Fruit fly (Drosophila melanogaster) whole organism, prepupa: ENCODE measurements around the gene Trm7-32.

Experiments used
- Blimp-1 ChIP-seq: fragments of 200-800 bp; sonication (Bioruptor generic); optimal IDR thresholded peaks from 3 replicates; lab custom pipeline; 2017; ENCODE audit warnings: missing biosample characterization, missing genetic modification characterization, mild to moderate bottlenecking, moderate library complexity, missing genetic modification reagents
- CG10669 ChIP-seq: fragments of 200-800 bp; sonication (Bioruptor generic); optimal IDR thresholded peaks from 3 replicates; lab custom pipeline; 2018; ENCODE audit warnings: missing biosample characterization, mild to moderate bottlenecking, missing genetic modification characterization, moderate library complexity
- CG11762 ChIP-seq: fragments of 200-800 bp; sonication (Bioruptor generic); optimal IDR thresholded peaks from 3 replicates; lab custom pipeline; 2016; ENCODE audit warnings: missing biosample characterization, missing genetic modification characterization; ENCODE audit not compliant: insufficient read depth
- CG11902 ChIP-seq: fragments of 200-800 bp; sonication (Bioruptor generic); optimal IDR thresholded peaks from 3 replicates; lab custom pipeline; 2016; ENCODE audit warnings: missing biosample characterization, missing genetic modification characterization
- CG15336 ChIP-seq: fragments of 200-800 bp; sonication (Bioruptor generic); IDR thresholded peaks from 2 replicates; pipeline ENCODE4 v1.3.6; 2022; ENCODE audit warnings: missing biosample characterization, missing genetic modification characterization
- CG1621 ChIP-seq: fragments of 200-800 bp; sonication (Bioruptor generic); optimal IDR thresholded peaks from 3 replicates; lab custom pipeline; 2018; ENCODE audit warnings: missing biosample characterization, mild to moderate bottlenecking, missing genetic modification characterization
- CG3032 ChIP-seq: fragments of 200-800 bp; optimal IDR thresholded peaks from 2 replicates; lab custom pipeline; 2019; ENCODE audit warnings: missing biosample characterization, mild to moderate bottlenecking, missing genetic modification characterization, moderate library complexity
- CG31627 ChIP-seq: fragments of 200-800 bp; sonication (Bioruptor generic); optimal IDR thresholded peaks from 3 replicates; lab custom pipeline; 2016; ENCODE audit warnings: missing biosample characterization, missing genetic modification characterization
- CG32006 ChIP-seq: fragments of 200-800 bp; sonication (Bioruptor generic); optimal IDR thresholded peaks from 3 replicates; lab custom pipeline; 2017; ENCODE audit warnings: missing biosample characterization, mild to moderate bottlenecking, missing genetic modification characterization
- CG34406 ChIP-seq: fragments of 200-800 bp; sonication (Bioruptor generic); optimal IDR thresholded peaks from 3 replicates; lab custom pipeline; 2016; ENCODE audit warnings: missing biosample characterization, missing genetic modification characterization
- CG3919 ChIP-seq: fragments of 200-800 bp; sonication (Bioruptor generic); optimal IDR thresholded peaks from 3 replicates; lab custom pipeline; 2016; ENCODE audit warnings: missing biosample characterization, missing genetic modification characterization
- CG4318 ChIP-seq: fragments of 200-800 bp; sonication (Bioruptor generic); optimal IDR thresholded peaks from 3 replicates; lab custom pipeline; 2017; ENCODE audit warnings: missing biosample characterization, mild to moderate bottlenecking, missing genetic modification characterization
- CG6276 ChIP-seq: fragments of 200-800 bp; sonication (Bioruptor generic); optimal IDR thresholded peaks from 2 replicates; lab custom pipeline; 2017; ENCODE audit warnings: missing biosample characterization, mild to moderate bottlenecking, missing genetic modification characterization
- CG6792 ChIP-seq: fragments of 200-800 bp; sonication (Bioruptor generic); optimal IDR thresholded peaks from 3 replicates; lab custom pipeline; 2016; ENCODE audit warnings: missing biosample characterization, missing genetic modification characterization
- CG6808 ChIP-seq: fragments of 200-800 bp; sonication (Bioruptor generic); optimal IDR thresholded peaks from 3 replicates; lab custom pipeline; 2017; ENCODE audit warnings: missing biosample characterization, missing genetic modification characterization, mild to moderate bottlenecking, moderate library complexity, missing genetic modification reagents
- CG6854 ChIP-seq: fragments of 200-800 bp; sonication (Bioruptor generic); optimal IDR thresholded peaks from 2 replicates; lab custom pipeline; 2017; ENCODE audit warnings: missing biosample characterization, mild to moderate bottlenecking, missing genetic modification characterization
- CG7368 ChIP-seq: fragments of 200-800 bp; sonication (Bioruptor generic); optimal IDR thresholded peaks from 3 replicates; lab custom pipeline; 2016; ENCODE audit warnings: missing biosample characterization, missing genetic modification characterization
- CG8119 ChIP-seq: fragments of 200-800 bp; sonication (Bioruptor generic); IDR thresholded peaks from 3 replicates; pipeline ENCODE4 v1.3.6; 2022; ENCODE audit warnings: missing biosample characterization, missing genetic modification characterization
- CG8319 ChIP-seq: fragments of 200-800 bp; sonication (Bioruptor generic); optimal IDR thresholded peaks from 3 replicates; lab custom pipeline; 2016; ENCODE audit warnings: missing biosample characterization, missing genetic modification characterization
- CG8632 ChIP-seq: fragments of 200-800 bp; sonication (Bioruptor generic); optimal IDR thresholded peaks from 3 replicates; lab custom pipeline; 2016; ENCODE audit warnings: missing biosample characterization, missing genetic modification characterization
- CG9139 ChIP-seq: fragments of 200-800 bp; sonication (Bioruptor generic); optimal IDR thresholded peaks from 3 replicates; lab custom pipeline; 2017; ENCODE audit warnings: missing biosample characterization, mild to moderate bottlenecking, missing genetic modification characterization
- Eip75B ChIP-seq: fragments of 200-800 bp; sonication (Bioruptor generic); optimal IDR thresholded peaks from 3 replicates; lab custom pipeline; 2016; ENCODE audit warnings: missing biosample characterization, missing genetic modification characterization
- Eip78C ChIP-seq: fragments of 200-800 bp; sonication (Bioruptor generic); peaks from one replicate; lab custom pipeline; 2016; ENCODE audit warnings: missing biosample characterization, missing genetic modification characterization
- Eip93F ChIP-seq: fragments of 200-800 bp; sonication (Bioruptor generic); optimal IDR thresholded peaks from 2 replicates; lab custom pipeline; 2016; ENCODE audit warnings: missing biosample characterization, mild to moderate bottlenecking, missing genetic modification characterization
- Ets21C ChIP-seq: fragments of 200-800 bp; sonication (Bioruptor generic); optimal IDR thresholded peaks from 3 replicates; lab custom pipeline; 2016; ENCODE audit warnings: missing biosample characterization, missing genetic modification characterization
- Ets96B ChIP-seq: fragments of 200-800 bp; optimal IDR thresholded peaks from 2 replicates; lab custom pipeline; 2019; ENCODE audit warnings: missing biosample characterization, mild to moderate bottlenecking, missing genetic modification characterization, moderate library complexity
- Hr4 ChIP-seq: fragments of 200-800 bp; sonication (Bioruptor generic); optimal IDR thresholded peaks from 3 replicates; lab custom pipeline; 2016; ENCODE audit warnings: missing biosample characterization, missing genetic modification characterization
- Sox102F ChIP-seq: fragments of 200-800 bp; sonication (Bioruptor generic); optimal IDR thresholded peaks from 2 replicates; lab custom pipeline; 2016; ENCODE audit warnings: missing biosample characterization, mild to moderate bottlenecking, missing genetic modification characterization
- Sox14 ChIP-seq: fragments of 200-800 bp; sonication (Bioruptor generic); optimal IDR thresholded peaks from 3 replicates; lab custom pipeline; 2016; ENCODE audit warnings: missing biosample characterization, missing genetic modification characterization
- Sox15 ChIP-seq: fragments of 200-800 bp; sonication (Bioruptor generic); optimal IDR thresholded peaks from 3 replicates; lab custom pipeline; 2016; ENCODE audit warnings: missing biosample characterization, missing genetic modification characterization
- achi ChIP-seq: fragments of 200-800 bp; sonication (Bioruptor generic); optimal IDR thresholded peaks from 3 replicates; lab custom pipeline; 2016; ENCODE audit warnings: missing biosample characterization, missing genetic modification characterization
- cyc ChIP-seq: fragments of 200-800 bp; sonication (Bioruptor generic); optimal IDR thresholded peaks from 3 replicates; lab custom pipeline; 2016; ENCODE audit warnings: missing biosample characterization, missing genetic modification characterization
- dac ChIP-seq: fragments of 200-800 bp; sonication (Bioruptor generic); optimal IDR thresholded peaks from 2 replicates; lab custom pipeline; 2017; ENCODE audit warnings: missing biosample characterization, mild to moderate bottlenecking, missing genetic modification characterization
- dsx ChIP-seq: fragments of 200-800 bp; optimal IDR thresholded peaks from 3 replicates; lab custom pipeline; 2019; ENCODE audit warnings: missing biosample characterization, mild to moderate bottlenecking, missing genetic modification characterization, moderate library complexity; ENCODE audit not compliant: poor library complexity, severe bottlenecking
- esn ChIP-seq: fragments of 200-800 bp; sonication (Bioruptor generic); optimal IDR thresholded peaks from 2 replicates; lab custom pipeline; 2016; ENCODE audit warnings: missing biosample characterization, mild to moderate bottlenecking, missing genetic modification characterization, moderate library complexity
- fd59A ChIP-seq: fragments of 200-800 bp; sonication (Bioruptor generic); optimal IDR thresholded peaks from 2 replicates; lab custom pipeline; 2017; ENCODE audit warnings: missing biosample characterization, mild to moderate bottlenecking, missing genetic modification characterization, missing genetic modification reagents
- fkh ChIP-seq: fragments of 200-800 bp; sonication (Bioruptor generic); optimal IDR thresholded peaks from 3 replicates; lab custom pipeline; 2017; ENCODE audit warnings: missing biosample characterization, mild to moderate bottlenecking, missing genetic modification characterization, moderate library complexity
- lz ChIP-seq: fragments of 200-800 bp; sonication (Bioruptor generic); optimal IDR thresholded peaks from 3 replicates; lab custom pipeline; 2016; ENCODE audit warnings: missing biosample characterization, missing genetic modification characterization
- net ChIP-seq: fragments of 200-800 bp; sonication (Bioruptor generic); optimal IDR thresholded peaks from 3 replicates; lab custom pipeline; 2016; ENCODE audit warnings: missing biosample characterization, missing genetic modification characterization
- pdm3 ChIP-seq: fragments of 200-800 bp; sonication (Bioruptor generic); optimal IDR thresholded peaks from 3 replicates; lab custom pipeline; 2016; ENCODE audit warnings: missing biosample characterization, missing genetic modification characterization
- salr ChIP-seq, 2 experiments: fragments of 200-800 bp; sonication (Bioruptor generic); optimal IDR thresholded peaks; 3 replicates each; lab custom pipeline; 2016 to 2018; ENCODE audit warnings: missing biosample characterization in 2 of 2, missing genetic modification characterization in 2 of 2, mild to moderate bottlenecking in 1 of 2
- spab ChIP-seq: fragments of 200-800 bp; sonication (Bioruptor generic); optimal IDR thresholded peaks from 2 replicates; lab custom pipeline; 2017; ENCODE audit warnings: missing biosample characterization, mild to moderate bottlenecking, missing genetic modification characterization, missing genetic modification reagents
- ss ChIP-seq, 2 experiments: fragments of 200-800 bp; sonication (Bioruptor generic); optimal IDR thresholded peaks; 2 replicates in 1 of 2; 3 replicates in 1 of 2; lab custom pipeline; 2017 to 2018; ENCODE audit warnings: mild to moderate bottlenecking in 2 of 2, missing biosample characterization in 2 of 2, missing genetic modification characterization in 2 of 2, moderate library complexity in 1 of 2
- topi ChIP-seq: fragments of 200-800 bp; sonication (Bioruptor generic); optimal IDR thresholded peaks from 3 replicates; lab custom pipeline; 2016; ENCODE audit warnings: missing biosample characterization, missing genetic modification characterization
- vri ChIP-seq: fragments of 200-800 bp; sonication (Bioruptor generic); optimal IDR thresholded peaks from 3 replicates; lab custom pipeline; 2016; ENCODE audit warnings: missing biosample characterization, mild to moderate bottlenecking, missing genetic modification characterization

The Trm7-32 gene

dm6 chr3R:17056905-17057251 lies 16.4 kb downstream of the Trm7-32 start (continued):
- TF ChIP-seq net (no peak), CG11902 (GFP tag; lab: Kevin White, UChicago) (peak; percentile 17), Sox14 (GFP tag; lab: Kevin White, UChicago) (peak; percentile 46), lz (GFP tag; lab: Kevin White, UChicago) (no peak), dsx (GFP tag; lab: Kevin White, UChicago) (no peak), topi (GFP tag; lab: Kevin White, UChicago) (peak; percentile 20), Ets96B (tag; lab: Kevin White, UChicago) (peak; percentile 49), esn (GFP tag; lab: Kevin White, UChicago) (no peak), CG15336 (GFP tag; lab: Robert Waterston, UW) (no peak), spab (GFP tag; lab: Kevin White, UChicago) (peak; percentile 44), CG31627 (GFP tag; lab: Kevin White, UChicago) (no peak), CG9139 (GFP tag; lab: Kevin White, UChicago) (no peak), pdm3 (peak; percentile 52), CG3919 (peak; percentile 55)
- TF ChIP-seq, all 60 proteins: peak for 30

- TF ChIP-seq CG6792 (peak; percentile 88), CG32006 (GFP tag; lab: Kevin White, UChicago) (peak; percentile 98), CG9139 (GFP tag; lab: Kevin White, UChicago) (no peak), pdm3 (peak; percentile 90), Ets96B (tag; lab: Kevin White, UChicago) (peak; percentile 83), Eip78C (peak; percentile 97), CG4318 (peak; percentile 94), vri (peak; percentile 72), achi (GFP tag; lab: Kevin White, UChicago) (peak; percentile 88), CG8119 (GFP tag; lab: Robert Waterston, UW) (peak; percentile 91), Ets21C (peak; percentile 77), Sox14 (GFP tag; lab: Kevin White, UChicago) (peak; percentile 91), salr (GFP tag; optimal IDR thresholded peaks at IDR 0.05; lab: Kevin White, UChicago) (peak; percentile 74 to 95), ss (GFP tag; optimal IDR thresholded peaks at IDR 0.05; lab: Kevin White, UChicago) (peak; percentile 73 to 79), CG31627 (GFP tag; lab: Kevin White, UChicago) (peak; percentile 87), Sox15 (peak; percentile 92), CG15336 (GFP tag; lab: Robert Waterston, UW) (peak; percentile 81), CG6854 (GFP tag; lab: Kevin White, UChicago) (peak; percentile 25), lz (GFP tag; lab: Kevin White, UChicago) (peak; percentile 78), Hr4 (GFP tag; lab: Kevin White, UChicago) (peak; percentile 93), CG34406 (GFP tag; lab: Kevin White, UChicago) (peak; percentile 85), esn (GFP tag; lab: Kevin White, UChicago) (peak; percentile 82), net (peak; percentile 81), CG10669 (peak; percentile 86), CG11902 (GFP tag; lab: Kevin White, UChicago) (peak; percentile 80), CG6276 (GFP tag; lab: Kevin White, UChicago) (peak; percentile 89), fd59A (GFP tag; lab: Kevin White, UChicago) (peak; percentile 88), CG8319 (peak; percentile 83), CG8632 (GFP tag; lab: Kevin White, UChicago) (peak; percentile 89), Eip93F (GFP tag; lab: Kevin White, UChicago) (no peak), Blimp-1 (GFP tag; lab: Kevin White, UChicago) (peak; percentile 31), CG6808 (GFP tag; lab: Kevin White, UChicago) (peak; percentile 85), fkh (peak; percentile 32), dac (peak; percentile 90), Sox102F (GFP tag; lab: Kevin White, UChicago) (peak; percentile 71), topi (GFP tag; lab: Kevin White, UChicago) (peak; percentile 81), CG3032 (tag; lab: Kevin White, UChicago) (peak; percentile 82), cyc (GFP tag; lab: Kevin White, UChicago) (peak; percentile 76), Eip75B (GFP tag; lab: Kevin White, UChicago) (peak; percentile 85), dsx (GFP tag; lab: Kevin White, UChicago) (peak; percentile 69), CG11762 (peak; percentile 83), CG1621 (tag; lab: Kevin White, UChicago) (peak; percentile 78), CG7368 (GFP tag; lab: Kevin White, UChicago) (peak; percentile 77)
These were observed 18.8 kb downstream of the Trm7-32 start for dm6 chr3R:17059100-17059810.
